Fruit fly (Drosophila melanogaster) whole organism: Measurements from ENCODE around the gene Sirt2.

Experiments
- CG8478 ChIP-seq: fragments of >200 bp; optimal IDR thresholded peaks from 2 replicates; lab custom pipeline; 2018; ENCODE audit warnings: inconsistent platforms
- EcR ChIP-seq, 2 experiments: fragments of >200 bp; optimal IDR thresholded peaks; 2 replicates each; lab custom pipeline; 2017; ENCODE audit warnings: missing biosample characterization in 2 of 2, missing genetic modification characterization in 2 of 2, missing genetic modification reagents in 2 of 2
- pan ChIP-seq: fragments of >200 bp; optimal IDR thresholded peaks from 2 replicates; lab custom pipeline; 2017
- psq ChIP-seq: fragments of >200 bp; optimal IDR thresholded peaks from 2 replicates; lab custom pipeline; 2017
- usp ChIP-seq: fragments of >200 bp; optimal IDR thresholded peaks from 2 replicates; lab custom pipeline; 2017; ENCODE audit warnings: missing biosample characterization, missing genetic modification characterization, mixed read lengths

DNA sequence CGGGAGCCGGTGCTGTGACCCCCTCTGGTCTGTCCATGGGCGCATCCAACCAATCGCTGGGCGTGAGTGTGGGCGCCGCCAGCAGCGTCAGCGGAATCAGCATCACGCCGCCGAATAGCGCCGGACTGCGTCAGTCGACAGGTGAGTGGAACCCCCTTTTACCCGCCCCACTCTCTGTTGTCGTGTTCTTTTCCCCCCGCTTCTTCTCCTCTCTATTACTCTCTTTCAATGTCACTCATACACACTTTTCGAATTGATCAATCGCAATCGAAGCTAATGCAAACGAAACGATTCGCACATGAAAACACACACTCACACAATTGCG lies 17.8 kb upstream of the Sirt2 start:
- TF ChIP-seq psq (lab: Kevin White, UChicago) (no peak), EcR (GFP tag; optimal IDR thresholded peaks at IDR 0.05; lab: Kevin White, UChicago) (no peak), CG8478 (lab: Kevin White, UChicago) (no peak), usp (GFP tag; lab: Kevin White, UChicago) (no peak), pan (lab: Kevin White, UChicago) (no peak)
